Fruit fly (Drosophila melanogaster) whole organism, prepupa: ENCODE data around the gene CG13364.

Experiments used
- Blimp-1 ChIP-seq: fragments of 200-800 bp; sonication (Bioruptor generic); optimal IDR thresholded peaks from 3 replicates; lab custom pipeline; 2017; ENCODE audit warnings: missing biosample characterization, missing genetic modification characterization, mild to moderate bottlenecking, moderate library complexity, missing genetic modification reagents
- CG11294 ChIP-seq: fragments of 200-800 bp; sonication (Bioruptor generic); IDR thresholded peaks from 2 replicates; pipeline ENCODE4 v1.3.6; 2022; ENCODE audit warnings: missing biosample characterization, missing genetic modification characterization
- CG11902 ChIP-seq: fragments of 200-800 bp; sonication (Bioruptor generic); optimal IDR thresholded peaks from 3 replicates; lab custom pipeline; 2016; ENCODE audit warnings: missing biosample characterization, missing genetic modification characterization
- CG15336 ChIP-seq: fragments of 200-800 bp; sonication (Bioruptor generic); IDR thresholded peaks from 2 replicates; pipeline ENCODE4 v1.3.6; 2022; ENCODE audit warnings: missing biosample characterization, missing genetic modification characterization
- CG3032 ChIP-seq: fragments of 200-800 bp; optimal IDR thresholded peaks from 2 replicates; lab custom pipeline; 2019; ENCODE audit warnings: missing biosample characterization, mild to moderate bottlenecking, missing genetic modification characterization, moderate library complexity
- CG31627 ChIP-seq: fragments of 200-800 bp; sonication (Bioruptor generic); optimal IDR thresholded peaks from 3 replicates; lab custom pipeline; 2016; ENCODE audit warnings: missing biosample characterization, missing genetic modification characterization
- CG3919 ChIP-seq: fragments of 200-800 bp; sonication (Bioruptor generic); optimal IDR thresholded peaks from 3 replicates; lab custom pipeline; 2016; ENCODE audit warnings: missing biosample characterization, missing genetic modification characterization
- CG6163 ChIP-seq: fragments of 200-800 bp; sonication (Bioruptor generic); IDR thresholded peaks from 3 replicates; pipeline ENCODE4 v1.3.6; 2022; ENCODE audit warnings: missing biosample characterization, missing genetic modification characterization
- CG6276 ChIP-seq: fragments of 200-800 bp; sonication (Bioruptor generic); optimal IDR thresholded peaks from 2 replicates; lab custom pipeline; 2017; ENCODE audit warnings: missing biosample characterization, mild to moderate bottlenecking, missing genetic modification characterization
- CG6792 ChIP-seq: fragments of 200-800 bp; sonication (Bioruptor generic); optimal IDR thresholded peaks from 3 replicates; lab custom pipeline; 2016; ENCODE audit warnings: missing biosample characterization, missing genetic modification characterization
- CG6808 ChIP-seq: fragments of 200-800 bp; sonication (Bioruptor generic); optimal IDR thresholded peaks from 3 replicates; lab custom pipeline; 2017; ENCODE audit warnings: missing biosample characterization, missing genetic modification characterization, mild to moderate bottlenecking, moderate library complexity, missing genetic modification reagents
- CG6854 ChIP-seq: fragments of 200-800 bp; sonication (Bioruptor generic); optimal IDR thresholded peaks from 2 replicates; lab custom pipeline; 2017; ENCODE audit warnings: missing biosample characterization, mild to moderate bottlenecking, missing genetic modification characterization
- CG7368 ChIP-seq: fragments of 200-800 bp; sonication (Bioruptor generic); optimal IDR thresholded peaks from 3 replicates; lab custom pipeline; 2016; ENCODE audit warnings: missing biosample characterization, missing genetic modification characterization
- CG8632 ChIP-seq: fragments of 200-800 bp; sonication (Bioruptor generic); optimal IDR thresholded peaks from 3 replicates; lab custom pipeline; 2016; ENCODE audit warnings: missing biosample characterization, missing genetic modification characterization
- CG9139 ChIP-seq: fragments of 200-800 bp; sonication (Bioruptor generic); optimal IDR thresholded peaks from 3 replicates; lab custom pipeline; 2017; ENCODE audit warnings: missing biosample characterization, mild to moderate bottlenecking, missing genetic modification characterization
- Eip78C ChIP-seq: fragments of 200-800 bp; sonication (Bioruptor generic); peaks from one replicate; lab custom pipeline; 2016; ENCODE audit warnings: missing biosample characterization, missing genetic modification characterization
- Ets21C ChIP-seq: fragments of 200-800 bp; sonication (Bioruptor generic); optimal IDR thresholded peaks from 3 replicates; lab custom pipeline; 2016; ENCODE audit warnings: missing biosample characterization, missing genetic modification characterization
- Gug ChIP-seq: fragments of 200-800 bp; sonication (Bioruptor generic); IDR thresholded peaks from 2 replicates; pipeline ENCODE4 v1.3.6; 2022; ENCODE audit warnings: missing biosample characterization, missing genetic modification characterization
- Hr38 ChIP-seq: sonication (Bioruptor generic); optimal IDR thresholded peaks from 2 replicates; lab custom pipeline; 2016; ENCODE audit warnings: missing biosample characterization, missing genetic modification characterization
- Hr4 ChIP-seq: fragments of 200-800 bp; sonication (Bioruptor generic); optimal IDR thresholded peaks from 3 replicates; lab custom pipeline; 2016; ENCODE audit warnings: missing biosample characterization, missing genetic modification characterization
- Lpt ChIP-seq: fragments of 200-800 bp; sonication (Bioruptor generic); optimal IDR thresholded peaks from 3 replicates; lab custom pipeline; 2016; ENCODE audit warnings: missing biosample characterization, missing genetic modification characterization
- Met ChIP-seq: fragments of 200-800 bp; sonication (Bioruptor generic); optimal IDR thresholded peaks from 3 replicates; lab custom pipeline; 2016; ENCODE audit warnings: missing biosample characterization, missing genetic modification characterization
- OdsH ChIP-seq: fragments of 200-800 bp; sonication (Bioruptor generic); optimal IDR thresholded peaks from 3 replicates; lab custom pipeline; 2016; ENCODE audit warnings: missing biosample characterization, missing genetic modification characterization
- Sox102F ChIP-seq: fragments of 200-800 bp; sonication (Bioruptor generic); optimal IDR thresholded peaks from 2 replicates; lab custom pipeline; 2016; ENCODE audit warnings: missing biosample characterization, mild to moderate bottlenecking, missing genetic modification characterization
- Sox14 ChIP-seq: fragments of 200-800 bp; sonication (Bioruptor generic); optimal IDR thresholded peaks from 3 replicates; lab custom pipeline; 2016; ENCODE audit warnings: missing biosample characterization, missing genetic modification characterization
- Sox15 ChIP-seq: fragments of 200-800 bp; sonication (Bioruptor generic); optimal IDR thresholded peaks from 3 replicates; lab custom pipeline; 2016; ENCODE audit warnings: missing biosample characterization, missing genetic modification characterization
- acj6 ChIP-seq: fragments of 200-800 bp; sonication (Bioruptor generic); optimal IDR thresholded peaks from 3 replicates; lab custom pipeline; 2016; ENCODE audit warnings: missing biosample characterization, missing genetic modification characterization
- dac ChIP-seq: fragments of 200-800 bp; sonication (Bioruptor generic); optimal IDR thresholded peaks from 2 replicates; lab custom pipeline; 2017; ENCODE audit warnings: missing biosample characterization, mild to moderate bottlenecking, missing genetic modification characterization
- dsx ChIP-seq: fragments of 200-800 bp; optimal IDR thresholded peaks from 3 replicates; lab custom pipeline; 2019; ENCODE audit warnings: missing biosample characterization, mild to moderate bottlenecking, missing genetic modification characterization, moderate library complexity; ENCODE audit not compliant: poor library complexity, severe bottlenecking
- esn ChIP-seq: fragments of 200-800 bp; sonication (Bioruptor generic); optimal IDR thresholded peaks from 2 replicates; lab custom pipeline; 2016; ENCODE audit warnings: missing biosample characterization, mild to moderate bottlenecking, missing genetic modification characterization, moderate library complexity
- lz ChIP-seq: fragments of 200-800 bp; sonication (Bioruptor generic); optimal IDR thresholded peaks from 3 replicates; lab custom pipeline; 2016; ENCODE audit warnings: missing biosample characterization, missing genetic modification characterization
- salr ChIP-seq, 2 experiments: fragments of 200-800 bp; sonication (Bioruptor generic); optimal IDR thresholded peaks; 3 replicates each; lab custom pipeline; 2016 to 2018; ENCODE audit warnings: missing biosample characterization in 2 of 2, missing genetic modification characterization in 2 of 2, mild to moderate bottlenecking in 1 of 2
- ss ChIP-seq, 2 experiments: fragments of 200-800 bp; sonication (Bioruptor generic); optimal IDR thresholded peaks; 2 replicates in 1 of 2; 3 replicates in 1 of 2; lab custom pipeline; 2017 to 2018; ENCODE audit warnings: mild to moderate bottlenecking in 2 of 2, missing biosample characterization in 2 of 2, missing genetic modification characterization in 2 of 2, moderate library complexity in 1 of 2
- svp ChIP-seq: fragments of 200-800 bp; sonication (Bioruptor generic); peaks from one replicate; lab custom pipeline; 2016; ENCODE audit warnings: missing biosample characterization, missing genetic modification characterization
- topi ChIP-seq: fragments of 200-800 bp; sonication (Bioruptor generic); optimal IDR thresholded peaks from 3 replicates; lab custom pipeline; 2016; ENCODE audit warnings: missing biosample characterization, missing genetic modification characterization

CG13364 gene

DNA sequence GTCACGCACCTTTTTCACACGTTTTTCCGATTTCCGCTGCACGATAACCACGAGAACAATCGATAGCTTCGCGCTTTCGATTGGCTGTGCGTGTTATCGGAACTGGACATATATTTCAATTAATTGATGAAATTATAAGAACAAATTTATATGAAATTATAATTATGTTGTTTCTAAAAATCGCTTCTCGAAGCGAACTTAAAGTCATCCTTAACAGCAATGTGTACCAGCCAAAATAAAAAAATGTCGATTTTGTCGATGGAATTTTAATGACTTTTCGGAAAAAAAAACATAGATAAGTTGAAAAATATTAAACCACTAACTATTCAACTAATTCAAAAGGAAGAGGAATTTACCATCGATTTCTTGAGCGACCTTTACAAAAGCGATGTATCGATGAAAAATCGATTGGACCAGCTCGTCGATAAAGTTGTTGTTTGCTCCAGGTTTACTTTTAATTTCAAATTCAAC is at the start of gene CG13364, which contains the start of gene Hinfp:
Gene CG13364, minus strand, starts transcription at position 47 of the 471 bp plus-strand sequence.
Gene Hinfp, plus strand, starts transcription at position 386 of the 471 bp plus-strand sequence.
- TF ChIP-seq CG9139 (no peak), dac (GFP tag; lab: Kevin White, UChicago) (no peak), topi (peak; percentile 6), Ets21C (no peak), Sox102F (GFP tag; lab: Kevin White, UChicago) (no peak), Hr4 (GFP tag; lab: Kevin White, UChicago) (no peak), lz (GFP tag; lab: Kevin White, UChicago) (peak; percentile 12), salr (GFP tag; optimal IDR thresholded peaks at IDR 0.05; lab: Kevin White, UChicago) (no peak), svp (GFP tag; lab: Kevin White, UChicago) (peak; percentile 47), Hr38 (GFP tag; lab: Kevin White, UChicago) (no peak), esn (GFP tag; lab: Kevin White, UChicago) (peak; percentile 3), Eip78C (peak; percentile 73), CG11902 (GFP tag; lab: Kevin White, UChicago) (no peak), acj6 (GFP tag; lab: Kevin White, UChicago) (no peak), ss (GFP tag; optimal IDR thresholded peaks at IDR 0.05; lab: Kevin White, UChicago) (peak in 1 of 2 experiments; percentile 18)

DNA sequence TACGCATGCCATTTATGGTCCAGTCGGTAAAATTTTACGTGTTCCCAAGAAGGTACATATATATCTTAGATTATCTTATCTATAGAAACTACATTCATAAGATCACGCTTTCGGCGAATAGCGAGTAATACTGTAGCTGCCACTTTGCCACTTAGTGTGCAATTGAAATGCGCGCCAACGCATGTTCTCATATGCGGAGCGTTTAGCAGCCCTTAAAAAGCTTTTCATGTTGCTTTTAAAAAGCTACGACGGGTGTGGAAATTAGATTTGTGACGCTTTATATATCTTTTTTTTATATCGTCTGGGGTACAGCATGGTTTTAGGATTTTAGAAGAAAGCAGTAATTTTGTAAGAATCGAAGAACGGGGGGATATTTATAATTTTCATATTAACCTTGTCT is 33.0 kb upstream of the CG13364 start:
- TF ChIP-seq CG3919 (no peak), Eip78C (peak; percentile 16)

DNA sequence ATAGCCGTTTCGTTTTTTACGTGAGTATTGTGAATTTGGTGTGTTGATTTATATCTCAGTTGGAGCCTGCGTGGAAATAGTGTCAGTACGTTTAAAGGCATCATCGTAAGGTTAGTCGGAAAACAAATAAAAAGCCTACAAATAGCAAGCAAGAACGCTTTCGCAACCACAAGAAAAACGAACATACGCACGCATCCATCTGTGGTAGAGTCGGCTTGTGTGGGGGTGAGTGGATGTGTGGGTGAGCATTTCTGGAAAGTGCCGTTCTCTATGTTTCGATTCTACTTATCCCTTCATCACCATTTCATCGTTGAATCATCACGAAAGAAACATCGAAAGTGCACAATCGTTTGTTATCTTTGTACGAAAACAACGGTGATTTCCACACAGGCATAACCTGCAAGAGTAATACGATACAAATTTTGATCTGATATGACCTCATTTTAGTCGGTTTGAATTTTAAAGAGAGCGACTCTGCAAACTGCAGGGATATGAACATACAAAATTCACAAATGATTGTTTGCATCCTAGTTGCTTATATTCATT is 31.4 kb upstream of the CG13364 start:
- peak; percentile 9 for TF ChIP-seq CG9139
- peak; percentile 2 for TF ChIP-seq CG6808 (GFP tag; lab: Kevin White, UChicago)
- no peak for TF ChIP-seq CG3032 (tag; lab: Kevin White, UChicago)
- no peak for TF ChIP-seq CG6792 (GFP tag; lab: Kevin White, UChicago)
- TF ChIP-seq CG11294 (GFP tag; lab: Robert Waterston, UW): no peak
- no peak for TF ChIP-seq CG6276 (GFP tag; lab: Kevin White, UChicago)
- no peak for TF ChIP-seq Hr4 (GFP tag; lab: Kevin White, UChicago)
- TF ChIP-seq Blimp-1 (GFP tag; lab: Kevin White, UChicago): no peak
- no peak for TF ChIP-seq CG6854 (GFP tag; lab: Kevin White, UChicago)
- no peak for TF ChIP-seq dsx
- no peak for TF ChIP-seq CG7368 (GFP tag; lab: Kevin White, UChicago)
- TF ChIP-seq Lpt (GFP tag; lab: Kevin White, UChicago): no peak
- TF ChIP-seq Eip78C: peak; percentile 14
- TF ChIP-seq Gug (GFP tag; lab: Robert Waterston, UW): no peak
- TF ChIP-seq Met (GFP tag; lab: Kevin White, UChicago): no peak
- no peak for TF ChIP-seq OdsH
- no peak for TF ChIP-seq CG8632 (GFP tag; lab: Kevin White, UChicago)
- TF ChIP-seq Sox14 (GFP tag; lab: Kevin White, UChicago): no peak
- no peak for TF ChIP-seq dac (GFP tag; lab: Kevin White, UChicago)
- TF ChIP-seq CG31627 (GFP tag; lab: Kevin White, UChicago): no peak
- no peak for TF ChIP-seq Sox15 (GFP tag; lab: Kevin White, UChicago)
- no peak for TF ChIP-seq CG15336
- no peak for TF ChIP-seq CG3919
- TF ChIP-seq CG6163 (GFP tag; lab: Robert Waterston, UW): no peak
